Fruit fly (Drosophila melanogaster) whole organism: Measurements from ENCODE around the gene Tsp5D.

ENCODE experiments used
- CG8478 ChIP-seq: fragments of >200 bp; optimal IDR thresholded peaks from 2 replicates; lab custom pipeline; 2018; ENCODE audit warnings: inconsistent platforms
- Dll ChIP-seq: fragments of >200 bp; optimal IDR thresholded peaks from 2 replicates; lab custom pipeline; 2017
- EcR ChIP-seq, 2 experiments: fragments of >200 bp; optimal IDR thresholded peaks; 2 replicates each; lab custom pipeline; 2017; ENCODE audit warnings: missing biosample characterization in 2 of 2, missing genetic modification characterization in 2 of 2, missing genetic modification reagents in 2 of 2
- pan ChIP-seq: fragments of >200 bp; optimal IDR thresholded peaks from 2 replicates; lab custom pipeline; 2017
- psq ChIP-seq: fragments of >200 bp; optimal IDR thresholded peaks from 2 replicates; lab custom pipeline; 2017
- usp ChIP-seq: fragments of >200 bp; optimal IDR thresholded peaks from 2 replicates; lab custom pipeline; 2017; ENCODE audit warnings: missing biosample characterization, missing genetic modification characterization, mixed read lengths

dm6 chrX:6037180-6037946, 37.3 kb downstream of the Tsp5D start, which contains the start of the genes rux and MCTS1:
- TF ChIP-seq usp (no peak), Dll (lab: Kevin White, UChicago) (no peak), pan (lab: Kevin White, UChicago) (no peak), EcR (GFP tag; optimal IDR thresholded peaks at IDR 0.05; lab: Kevin White, UChicago) (no peak), CG8478 (no peak), psq (no peak)
